Fruit fly (Drosophila melanogaster) whole organism, embryonic: ENCODE results near the gene und.

Experiments
- C15 ChIP-seq: fragments of 200-800 bp; sonication (Bioruptor generic); IDR thresholded peaks from 3 replicates; pipeline ENCODE4 v1.3.6; 2022; ENCODE audit warnings: missing biosample characterization, missing genetic modification characterization
- CG10147 ChIP-seq: fragments of 200-800 bp; sonication (Bioruptor generic); optimal IDR thresholded peaks from 2 replicates; lab custom pipeline; 2019; ENCODE audit warnings: missing biosample characterization, mild to moderate bottlenecking, missing genetic modification characterization, moderate library complexity
- CG10209 ChIP-seq: fragments of 200-800 bp; sonication (Bioruptor generic); optimal IDR thresholded peaks from 3 replicates; lab custom pipeline; 2017; ENCODE audit warnings: missing biosample characterization, mild to moderate bottlenecking, missing genetic modification characterization, missing genetic modification reagents
- CG10565 ChIP-seq: fragments of 200-800 bp; sonication (Bioruptor generic); optimal IDR thresholded peaks from 3 replicates; lab custom pipeline; 2016; ENCODE audit warnings: missing biosample characterization, mild to moderate bottlenecking, missing genetic modification characterization
- CG10654 ChIP-seq: fragments of 200-800 bp; sonication (Bioruptor generic); optimal IDR thresholded peaks from 2 replicates; lab custom pipeline; 2016; ENCODE audit warnings: missing biosample characterization, missing genetic modification characterization
- CG14050 ChIP-seq: fragments of 200-800 bp; sonication (Bioruptor generic); IDR thresholded peaks from 3 replicates; pipeline ENCODE4 v1.3.6; 2022; ENCODE audit warnings: missing biosample characterization, missing genetic modification characterization
- CG14965 ChIP-seq: fragments of 200-800 bp; sonication (Bioruptor generic); optimal IDR thresholded peaks from 2 replicates; lab custom pipeline; 2016; ENCODE audit warnings: missing biosample characterization, missing genetic modification characterization, borderline replicate concordance
- CG15479 ChIP-seq: fragments of 200-800 bp; sonication (Bioruptor generic); optimal IDR thresholded peaks from 3 replicates; lab custom pipeline; 2019; ENCODE audit warnings: missing biosample characterization, mild to moderate bottlenecking, missing genetic modification characterization, moderate library complexity
- CG16815 ChIP-seq: fragments of 200-800 bp; sonication (Bioruptor generic); optimal IDR thresholded peaks from 3 replicates; lab custom pipeline; 2017; ENCODE audit warnings: missing biosample characterization, mild to moderate bottlenecking, missing genetic modification characterization
- CG2116 ChIP-seq: fragments of 200-800 bp; sonication (Bioruptor generic); optimal IDR thresholded peaks from 3 replicates; lab custom pipeline; 2018; ENCODE audit warnings: missing biosample characterization, mild to moderate bottlenecking, missing genetic modification characterization
- CG2120 ChIP-seq: fragments of 200-800 bp; sonication (Bioruptor generic); optimal IDR thresholded peaks from 3 replicates; lab custom pipeline; 2016; ENCODE audit warnings: missing biosample characterization, missing genetic modification characterization
- CG2129 ChIP-seq: fragments of 200-800 bp; sonication (Bioruptor generic); IDR thresholded peaks from 2 replicates; pipeline ENCODE4 v1.3.6; 2022; ENCODE audit warnings: missing biosample characterization, missing genetic modification characterization; ENCODE audit not compliant: partially characterized antibody
- CG3065 ChIP-seq: fragments of 200-800 bp; sonication (Bioruptor generic); optimal IDR thresholded peaks from 2 replicates; lab custom pipeline; 2016; ENCODE audit warnings: missing biosample characterization, missing genetic modification characterization
- CG3163 ChIP-seq: fragments of 200-800 bp; sonication (Bioruptor generic); optimal IDR thresholded peaks from 3 replicates; lab custom pipeline; 2016; ENCODE audit warnings: missing biosample characterization, missing genetic modification characterization
- CG3407 ChIP-seq: fragments of 200-800 bp; sonication (Bioruptor generic); optimal IDR thresholded peaks from 2 replicates; lab custom pipeline; 2018; ENCODE audit warnings: missing biosample characterization, mild to moderate bottlenecking, missing genetic modification characterization
- CG34376 ChIP-seq: fragments of 200-800 bp; sonication (Bioruptor generic); optimal IDR thresholded peaks from 2 replicates; lab custom pipeline; 2018; ENCODE audit warnings: missing biosample characterization, mild to moderate bottlenecking, missing genetic modification characterization
- CG4360 ChIP-seq: fragments of 200-800 bp; sonication (Bioruptor generic); IDR thresholded peaks from 2 replicates; pipeline ENCODE4 v1.3.6; 2022; ENCODE audit warnings: missing biosample characterization, missing genetic modification characterization
- CG6654 ChIP-seq: fragments of 200-800 bp; sonication (Bioruptor generic); optimal IDR thresholded peaks from 2 replicates; lab custom pipeline; 2017; ENCODE audit warnings: missing biosample characterization, mild to moderate bottlenecking, missing genetic modification characterization
- CG7357 ChIP-seq: fragments of 200-800 bp; sonication (Bioruptor generic); IDR thresholded peaks from 3 replicates; pipeline ENCODE4 v1.3.6; 2022; ENCODE audit warnings: missing biosample characterization, missing genetic modification characterization
- CG8089 ChIP-seq: fragments of 200-800 bp; sonication (Bioruptor generic); optimal IDR thresholded peaks from 3 replicates; lab custom pipeline; 2016; ENCODE audit warnings: missing biosample characterization, missing genetic modification characterization
- CG9437 ChIP-seq: fragments of 200-800 bp; sonication (Bioruptor generic); optimal IDR thresholded peaks from 2 replicates; lab custom pipeline; 2018; ENCODE audit warnings: missing biosample characterization, mild to moderate bottlenecking, missing genetic modification characterization
- CG9727 ChIP-seq: fragments of 200-800 bp; sonication (Bioruptor generic); optimal IDR thresholded peaks from 3 replicates; lab custom pipeline; 2017; ENCODE audit warnings: missing biosample characterization, mild to moderate bottlenecking, missing genetic modification characterization
- CG9932 ChIP-seq: fragments of 200-800 bp; sonication (Bioruptor generic); IDR thresholded peaks from 2 replicates; pipeline ENCODE4 v1.3.6; 2022; ENCODE audit warnings: missing biosample characterization, missing genetic modification characterization
- Chrac-16 ChIP-seq: fragments of 200-800 bp; sonication (Bioruptor generic); optimal IDR thresholded peaks from 3 replicates; lab custom pipeline; 2016; ENCODE audit warnings: missing biosample characterization, missing genetic modification characterization
- H15 ChIP-seq: fragments of 200-800 bp; sonication (Bioruptor generic); IDR thresholded peaks from 3 replicates; pipeline ENCODE4 v1.3.6; 2022; ENCODE audit warnings: missing biosample characterization, missing genetic modification characterization
- Hmx ChIP-seq: fragments of 200-800 bp; sonication (Bioruptor generic); optimal IDR thresholded peaks from 2 replicates; lab custom pipeline; 2016; ENCODE audit warnings: missing biosample characterization, missing genetic modification characterization
- Hr39 ChIP-seq: fragments of >200 bp; optimal IDR thresholded peaks from 2 replicates; lab custom pipeline; 2017
- Lhr ChIP-seq: fragments of 200-800 bp; sonication (Bioruptor generic); optimal IDR thresholded peaks from 3 replicates; lab custom pipeline; 2017; ENCODE audit warnings: mild to moderate bottlenecking, missing biosample characterization, missing genetic modification reagents, missing genetic modification characterization
- Neu2 ChIP-seq: fragments of 200-800 bp; sonication (Bioruptor generic); optimal IDR thresholded peaks from 3 replicates; lab custom pipeline; 2016; ENCODE audit warnings: missing biosample characterization, missing genetic modification characterization, borderline replicate concordance
- Sin3A ChIP-seq: fragments of >200 bp; optimal IDR thresholded peaks from 2 replicates; lab custom pipeline; 2018
- YL-1 ChIP-seq: fragments of 200-800 bp; sonication (Bioruptor generic); optimal IDR thresholded peaks from 3 replicates; lab custom pipeline; 2017; ENCODE audit warnings: missing biosample characterization, mild to moderate bottlenecking, missing genetic modification characterization
- ac ChIP-seq: fragments of 200-800 bp; sonication (Bioruptor generic); optimal IDR thresholded peaks from 3 replicates; lab custom pipeline; 2017; ENCODE audit warnings: missing biosample characterization, mild to moderate bottlenecking, missing genetic modification characterization
- al ChIP-seq: fragments of 200-800 bp; sonication (Bioruptor generic); IDR thresholded peaks from 2 replicates; pipeline ENCODE4 v1.3.6; 2022; ENCODE audit warnings: missing biosample characterization, missing genetic modification characterization
- ara ChIP-seq: fragments of 200-800 bp; sonication (Bioruptor generic); IDR thresholded peaks from 2 replicates; pipeline ENCODE4 v1.3.6; 2022; ENCODE audit warnings: missing biosample characterization, missing genetic modification characterization
- ash1 ChIP-seq: fragments of 200-800 bp; sonication (Bioruptor generic); optimal IDR thresholded peaks from 2 replicates; lab custom pipeline; 2018; ENCODE audit warnings: missing biosample characterization, mild to moderate bottlenecking, missing genetic modification characterization
- bab2 ChIP-seq: fragments of 200-800 bp; sonication (Bioruptor generic); optimal IDR thresholded peaks from 2 replicates; lab custom pipeline; 2016; ENCODE audit warnings: missing biosample characterization, missing genetic modification characterization
- br ChIP-seq: fragments of >200 bp; optimal IDR thresholded peaks from 2 replicates; lab custom pipeline; 2017
- caup ChIP-seq: fragments of 200-800 bp; sonication (Bioruptor generic); optimal IDR thresholded peaks from 3 replicates; lab custom pipeline; 2017; ENCODE audit warnings: missing biosample characterization, mild to moderate bottlenecking, missing genetic modification characterization, moderate library complexity; ENCODE audit not compliant: severe bottlenecking
- crol ChIP-seq: fragments of 200-800 bp; sonication (Bioruptor generic); IDR thresholded peaks from 2 replicates; pipeline ENCODE4 v1.3.6; 2022; ENCODE audit warnings: missing biosample characterization, missing genetic modification characterization
- dan ChIP-seq: fragments of 200-800 bp; sonication (Bioruptor generic); IDR thresholded peaks from 2 replicates; pipeline ENCODE4 v1.3.6; 2022; ENCODE audit warnings: missing biosample characterization, missing genetic modification characterization
- dpn ChIP-seq, 2 experiments: fragments of 200-800 bp; sonication (Bioruptor generic); optimal IDR thresholded peaks; 3 replicates each; lab custom pipeline; 2016; ENCODE audit warnings: missing biosample characterization in 2 of 2, missing genetic modification characterization in 2 of 2
- gce ChIP-seq: fragments of 200-800 bp; sonication (Bioruptor generic); IDR thresholded peaks from 3 replicates; pipeline ENCODE4 v1.3.6; 2022; ENCODE audit warnings: missing biosample characterization, missing genetic modification characterization
- gcm2 ChIP-seq: fragments of 200-800 bp; sonication (Bioruptor generic); optimal IDR thresholded peaks from 2 replicates; lab custom pipeline; 2016; ENCODE audit warnings: missing biosample characterization, missing genetic modification characterization
- gt ChIP-seq: fragments of 200-800 bp; sonication (Bioruptor generic); IDR thresholded peaks from 2 replicates; pipeline ENCODE4 v1.3.6; 2022; ENCODE audit warnings: missing biosample characterization, missing genetic modification characterization
- inv ChIP-seq: fragments of 200-800 bp; sonication (Bioruptor generic); IDR thresholded peaks from 2 replicates; pipeline ENCODE4 v1.3.6; 2022; ENCODE audit warnings: missing biosample characterization, missing genetic modification characterization; ENCODE audit not compliant: partially characterized antibody
- jumu ChIP-seq: fragments of 200-800 bp; sonication (Bioruptor generic); optimal IDR thresholded peaks from 3 replicates; lab custom pipeline; 2016; ENCODE audit warnings: missing biosample characterization, missing genetic modification characterization
- pb ChIP-seq: fragments of 200-800 bp; sonication (Bioruptor generic); optimal IDR thresholded peaks from 3 replicates; lab custom pipeline; 2016; ENCODE audit warnings: missing biosample characterization, missing genetic modification characterization
- pnt ChIP-seq: fragments of 200-800 bp; sonication (Bioruptor generic); optimal IDR thresholded peaks from 3 replicates; lab custom pipeline; 2016; ENCODE audit warnings: missing biosample characterization, missing genetic modification characterization
- repo ChIP-seq: fragments of 200-800 bp; sonication (Bioruptor generic); optimal IDR thresholded peaks from 2 replicates; lab custom pipeline; 2016; ENCODE audit warnings: missing biosample characterization, missing genetic modification characterization
- shn ChIP-seq: fragments of 200-800 bp; sonication (Bioruptor generic); optimal IDR thresholded peaks from 3 replicates; lab custom pipeline; 2016; ENCODE audit warnings: missing biosample characterization, missing genetic modification characterization
- so ChIP-seq: fragments of 200-800 bp; sonication (Bioruptor generic); IDR thresholded peaks from 3 replicates; pipeline ENCODE4 v1.3.6; 2022; ENCODE audit warnings: missing biosample characterization, missing genetic modification characterization
- tll ChIP-seq, 2 experiments: fragments of 200-800 bp in 1 of 2; fragments of >200 bp in 1 of 2; sonication (Bioruptor generic) in 1 of 2; optimal IDR thresholded peaks; 2 replicates each; lab custom pipeline; 2017 to 2019; ENCODE audit warnings: missing biosample characterization in 2 of 2, missing genetic modification characterization in 2 of 2, mild to moderate bottlenecking in 1 of 2, moderate library complexity in 1 of 2

The und gene

DNA sequence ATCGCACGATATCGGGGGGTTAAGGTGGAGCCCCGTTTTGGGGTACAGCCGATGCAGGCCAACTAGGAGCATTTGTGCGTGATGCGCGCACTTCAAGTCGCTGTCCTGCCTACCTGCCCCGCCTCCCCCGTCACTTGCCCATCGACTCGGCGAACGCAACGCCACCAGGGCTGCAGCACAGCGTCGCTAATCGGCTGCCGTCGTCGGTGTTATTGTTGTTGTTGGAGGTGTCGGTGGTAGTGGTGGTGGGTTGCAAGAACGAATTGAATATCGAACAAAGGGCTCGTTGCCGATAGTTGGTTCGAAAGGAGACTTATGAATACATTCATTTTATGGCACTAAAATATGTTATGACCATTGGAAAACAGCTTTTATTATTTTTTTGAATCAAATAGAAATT is 4.3 kb upstream of the und start (continued):
- TF ChIP-seq tll (GFP tag; optimal IDR thresholded peaks at IDR 0.05; lab: Kevin White, UChicago), result no peak
- TF ChIP-seq gt (GFP tag; lab: Robert Waterston, UW), result no peak
- TF ChIP-seq so (GFP tag; lab: Robert Waterston, UW), result 0 out of 3 replicates have a peak, but pooled peaks have one; percentile 24
- peak; percentile 48 for TF ChIP-seq jumu (GFP tag; lab: Kevin White, UChicago)
- no peak for TF ChIP-seq pnt (GFP tag; lab: Kevin White, UChicago)
- TF ChIP-seq Hmx (GFP tag; lab: Kevin White, UChicago), result no peak
- no peak for TF ChIP-seq CG3407 (GFP tag; lab: Kevin White, UChicago)
- TF ChIP-seq CG3065 (GFP tag; lab: Kevin White, UChicago), result peak; percentile 30
- TF ChIP-seq C15 (GFP tag; lab: Robert Waterston, UW), result no peak
- TF ChIP-seq Chrac-16 (GFP tag; lab: Kevin White, UChicago), result peak; percentile 46
- TF ChIP-seq caup (GFP tag; lab: Kevin White, UChicago), result peak; percentile 45
- TF ChIP-seq crol, result peak; percentile 99
- TF ChIP-seq al (GFP tag; lab: Robert Waterston, UW), result peak; percentile 58
- no peak for TF ChIP-seq gcm2 (GFP tag; lab: Kevin White, UChicago)
- TF ChIP-seq CG2116 (GFP tag; lab: Kevin White, UChicago), result peak; percentile 69
- no peak for TF ChIP-seq CG10565 (GFP tag; lab: Kevin White, UChicago)
- TF ChIP-seq CG14965 (GFP tag; lab: Kevin White, UChicago), result no peak
- no peak for TF ChIP-seq Sin3A (lab: Kevin White, UChicago)
- no peak for TF ChIP-seq CG9437 (GFP tag; lab: Kevin White, UChicago)
- peak; percentile 92 for TF ChIP-seq inv (GFP tag; lab: Robert Waterston, UW)
- TF ChIP-seq YL-1 (GFP tag; lab: Kevin White, UChicago), result peak; percentile 22
- TF ChIP-seq repo (GFP tag; lab: Kevin White, UChicago), result no peak
- peak; percentile 27 for TF ChIP-seq CG3163
- TF ChIP-seq ara, result 0 out of 2 replicates have a peak, but pooled peaks have one; percentile 8
- peak; percentile 67 for TF ChIP-seq ash1
- peak; percentile 4 for TF ChIP-seq CG16815 (GFP tag; lab: Kevin White, UChicago)
- peak; percentile 48 for TF ChIP-seq pb
- no peak for TF ChIP-seq Hr39 (lab: Kevin White, UChicago)
- TF ChIP-seq CG14050 (GFP tag; lab: Robert Waterston, UW), result peak; percentile 16; the same call in 1 of the 3 replicates
- TF ChIP-seq gce, result no peak
- TF ChIP-seq dan, result no peak
- no peak for TF ChIP-seq Neu2 (GFP tag; lab: Kevin White, UChicago)
- peak; percentile 100 for TF ChIP-seq CG4360 (GFP tag; lab: Robert Waterston, UW)
- peak; percentile 78 for TF ChIP-seq CG2120 (GFP tag; lab: Kevin White, UChicago)
- TF ChIP-seq CG10654, result peak; percentile 17
- peak; percentile 0 for TF ChIP-seq Lhr (GFP tag; lab: Kevin White, UChicago)
- peak; percentile 43 for TF ChIP-seq CG34376 (GFP tag; lab: Kevin White, UChicago)
- peak; percentile 3 for TF ChIP-seq CG15479 (GFP tag; lab: Kevin White, UChicago)
- peak; percentile 50 for TF ChIP-seq shn (GFP tag; lab: Kevin White, UChicago)
- no peak for TF ChIP-seq ac
- no peak for TF ChIP-seq CG8089 (GFP tag; lab: Kevin White, UChicago)
- peak; percentile 23 for TF ChIP-seq CG10147 (GFP tag; lab: Kevin White, UChicago)
- peak; percentile 58 for TF ChIP-seq bab2 (GFP tag; lab: Kevin White, UChicago)
- TF ChIP-seq H15 (GFP tag; lab: Robert Waterston, UW), result peak; percentile 60; the same call in 1 of the 3 replicates
- peak; percentile 92 for TF ChIP-seq CG9932 (GFP tag; lab: Robert Waterston, UW)
- TF ChIP-seq CG2129, result peak; percentile 87
- no peak for TF ChIP-seq CG6654
- peak; percentile 22 to 68 for TF ChIP-seq dpn (GFP tag; optimal IDR thresholded peaks at IDR 0.05; lab: Kevin White, UChicago)
- no peak for TF ChIP-seq br (lab: Kevin White, UChicago)
- TF ChIP-seq CG10209 (GFP tag; lab: Kevin White, UChicago), result peak; percentile 35
- peak; percentile 46 for TF ChIP-seq CG9727 (GFP tag; lab: Kevin White, UChicago)
- TF ChIP-seq CG7357 (GFP tag; lab: Robert Waterston, UW), result no peak
